Fruit fly (Drosophila melanogaster) whole organism, wandering third instar larva: ENCODE data around the gene UQCR-14.
A peak's percentile ranks its signal among the peaks of the same experiment; 100 is the strongest.

Source experiments
- Abd-B ChIP-seq: fragments of >200 bp; optimal IDR thresholded peaks from 2 replicates; lab custom pipeline; 2017; ENCODE audit warnings: missing biosample characterization, missing genetic modification characterization
- CG32264 ChIP-seq: fragments of 200-800 bp; sonication (Bioruptor generic); optimal IDR thresholded peaks from 2 replicates; lab custom pipeline; 2016; ENCODE audit warnings: missing biosample characterization, missing genetic modification characterization
- CG9705 ChIP-seq: fragments of 200-800 bp; sonication (Bioruptor generic); optimal IDR thresholded peaks from 2 replicates; lab custom pipeline; 2018; ENCODE audit warnings: missing biosample characterization, mild to moderate bottlenecking, missing genetic modification characterization
- CrebA ChIP-seq: fragments of 200-800 bp; sonication (Bioruptor generic); optimal IDR thresholded peaks from 2 replicates; lab custom pipeline; 2016; ENCODE audit warnings: missing biosample characterization, mild to moderate bottlenecking, missing genetic modification characterization, borderline replicate concordance
- Dfd ChIP-seq: fragments of >200 bp; optimal IDR thresholded peaks from 2 replicates; lab custom pipeline; 2017; ENCODE audit warnings: missing biosample characterization, missing genetic modification characterization
- Dif ChIP-seq: fragments of 200-275, 200-300 bp; sonication (Bioruptor generic); optimal IDR thresholded peaks from 2 replicates; lab custom pipeline; 2018; ENCODE audit warnings: missing biosample characterization, missing genetic modification characterization; ENCODE audit not compliant: partially characterized antibody
- GATAd ChIP-seq: sonication (Bioruptor generic); optimal IDR thresholded peaks from 2 replicates; lab custom pipeline; 2016; ENCODE audit warnings: missing biosample characterization, missing genetic modification characterization
- HLH106 ChIP-seq: fragments of 200-800 bp; optimal IDR thresholded peaks from 3 replicates; lab custom pipeline; 2019; ENCODE audit warnings: missing biosample characterization, mild to moderate bottlenecking, missing genetic modification characterization, moderate library complexity
- Hnf4 ChIP-seq: fragments of 200-800 bp; sonication (Bioruptor generic); optimal IDR thresholded peaks from 2 replicates; lab custom pipeline; 2016; ENCODE audit warnings: missing biosample characterization, mild to moderate bottlenecking, missing genetic modification characterization
- Hr78 ChIP-seq: fragments of >200 bp; optimal IDR thresholded peaks from 2 replicates; lab custom pipeline; 2017; ENCODE audit warnings: missing biosample characterization, missing genetic modification characterization
- Hr83 ChIP-seq: fragments of 200-300 bp; sonication (Bioruptor generic); optimal IDR thresholded peaks from 2 replicates; lab custom pipeline; 2016; ENCODE audit warnings: missing biosample characterization, mild to moderate bottlenecking, missing genetic modification characterization, moderate library complexity; ENCODE audit not compliant: poor library complexity, severe bottlenecking
- Jra ChIP-seq: sonication (Bioruptor generic); optimal IDR thresholded peaks from 2 replicates; lab custom pipeline; 2016; ENCODE audit warnings: missing biosample characterization, missing genetic modification characterization
- Mio ChIP-seq: sonication (Bioruptor generic); optimal IDR thresholded peaks from 2 replicates; lab custom pipeline; 2016; ENCODE audit warnings: missing biosample characterization, missing genetic modification characterization
- Myc ChIP-seq: fragments of >200 bp; optimal IDR thresholded peaks from 2 replicates; lab custom pipeline; 2017
- N ChIP-seq: fragments of >200 bp; optimal IDR thresholded peaks from 2 replicates; lab custom pipeline; 2018; ENCODE audit warnings: missing biosample characterization, missing external identifiers, missing genetic modification characterization
- OdsH ChIP-seq: fragments of 200-800 bp; sonication (Bioruptor generic); optimal IDR thresholded peaks from 2 replicates; lab custom pipeline; 2016; ENCODE audit warnings: missing biosample characterization, mild to moderate bottlenecking, missing genetic modification characterization
- Rel ChIP-seq, 2 experiments: fragments of 200-800 bp; sonication (Bioruptor generic) in 1 of 2; optimal IDR thresholded peaks; 2 replicates in 1 of 2; 3 replicates in 1 of 2; lab custom pipeline; 2016 to 2019; ENCODE audit warnings: mild to moderate bottlenecking in 2 of 2, missing biosample characterization in 2 of 2, missing genetic modification characterization in 2 of 2, moderate library complexity in 1 of 2
- Sp1 ChIP-seq: fragments of 200-800 bp; sonication (Bioruptor generic); optimal IDR thresholded peaks from 3 replicates; lab custom pipeline; 2019; ENCODE audit warnings: missing biosample characterization, mild to moderate bottlenecking, missing genetic modification characterization, moderate library complexity
- Vsx2 ChIP-seq: fragments of 200-300, 225-300 bp; sonication (Bioruptor generic); optimal IDR thresholded peaks from 2 replicates; lab custom pipeline; 2018; ENCODE audit warnings: missing biosample characterization, missing genetic modification characterization; ENCODE audit not compliant: partially characterized antibody
- br ChIP-seq: fragments of 200-800 bp; sonication (Bioruptor generic); optimal IDR thresholded peaks from 2 replicates; lab custom pipeline; 2016; ENCODE audit warnings: missing biosample characterization, missing genetic modification characterization
- brk ChIP-seq: fragments of 200-800 bp; sonication (Bioruptor generic); optimal IDR thresholded peaks from 2 replicates; lab custom pipeline; 2016; ENCODE audit warnings: missing biosample characterization, mild to moderate bottlenecking, missing genetic modification characterization
- dl ChIP-seq, 2 experiments: fragments of 175-275, 200-275 bp in 1 of 2; fragments of 200-275 bp in 1 of 2; sonication (Bioruptor generic); optimal IDR thresholded peaks; lab custom pipeline; 2018; ENCODE audit warnings: mild to moderate bottlenecking in 2 of 2, missing biosample characterization in 2 of 2, missing genetic modification characterization in 2 of 2, moderate library complexity in 2 of 2; ENCODE audit not compliant: partially characterized antibody in 2 of 2, insufficient read depth in 1 of 2
- dmrt93B ChIP-seq: fragments of 200-800 bp; sonication (Bioruptor generic); optimal IDR thresholded peaks from 2 replicates; lab custom pipeline; 2018; ENCODE audit warnings: missing biosample characterization, mild to moderate bottlenecking, missing genetic modification characterization
- dsf ChIP-seq: sonication (Bioruptor generic); optimal IDR thresholded peaks from 2 replicates; lab custom pipeline; 2016; ENCODE audit warnings: missing biosample characterization, missing genetic modification characterization, borderline replicate concordance
- ey ChIP-seq: fragments of 200-800 bp; sonication (Bioruptor generic); optimal IDR thresholded peaks from 2 replicates; lab custom pipeline; 2016; ENCODE audit warnings: missing biosample characterization, missing genetic modification characterization
- foxo ChIP-seq, 2 experiments: fragments of 200-800 bp; sonication (Bioruptor generic); optimal IDR thresholded peaks; 2 replicates in 1 of 2; 3 replicates in 1 of 2; lab custom pipeline; 2016 to 2017; ENCODE audit warnings: missing biosample characterization in 2 of 2, missing genetic modification characterization in 2 of 2
- fru ChIP-seq: fragments of 200-800 bp; sonication (Bioruptor generic); optimal IDR thresholded peaks from 3 replicates; lab custom pipeline; 2016; ENCODE audit warnings: missing biosample characterization, mild to moderate bottlenecking, missing genetic modification characterization
- h ChIP-seq: fragments of 200-800 bp; sonication (Bioruptor generic); optimal IDR thresholded peaks from 3 replicates; lab custom pipeline; 2016; ENCODE audit warnings: missing biosample characterization, mild to moderate bottlenecking, missing genetic modification characterization
- jim ChIP-seq: fragments of 175-275, 200-325 bp; sonication (Bioruptor generic); optimal IDR thresholded peaks from 2 replicates; lab custom pipeline; 2016; ENCODE audit warnings: missing biosample characterization, mild to moderate bottlenecking, missing genetic modification characterization
- lola ChIP-seq: fragments of >200 bp; optimal IDR thresholded peaks from 2 replicates; lab custom pipeline; 2017; ENCODE audit warnings: missing biosample characterization, missing genetic modification characterization
- pan ChIP-seq: fragments of >200 bp; optimal IDR thresholded peaks from 2 replicates; lab custom pipeline; 2017
- psq ChIP-seq: fragments of 200-800 bp; sonication (Bioruptor generic); optimal IDR thresholded peaks from 3 replicates; lab custom pipeline; 2017; ENCODE audit warnings: missing biosample characterization, mild to moderate bottlenecking, missing genetic modification characterization, moderate library complexity
- rgr ChIP-seq: fragments of 200-800 bp; sonication (Bioruptor generic); optimal IDR thresholded peaks from 3 replicates; lab custom pipeline; 2016; ENCODE audit warnings: missing biosample characterization, mild to moderate bottlenecking, missing genetic modification characterization
- sage ChIP-seq: fragments of 200-800 bp; sonication (Bioruptor generic); optimal IDR thresholded peaks from 2 replicates; lab custom pipeline; 2016; ENCODE audit warnings: missing biosample characterization, mild to moderate bottlenecking, missing genetic modification characterization
- sv ChIP-seq: fragments of 200-800 bp; sonication (Bioruptor generic); optimal IDR thresholded peaks from 3 replicates; lab custom pipeline; 2016; ENCODE audit warnings: missing biosample characterization, missing genetic modification characterization
- tai ChIP-seq: sonication (Bioruptor generic); optimal IDR thresholded peaks from 2 replicates; lab custom pipeline; 2016; ENCODE audit warnings: missing biosample characterization, missing genetic modification characterization
- usp ChIP-seq: fragments of >200 bp; optimal IDR thresholded peaks from 2 replicates; lab custom pipeline; 2017; ENCODE audit warnings: missing biosample characterization, missing genetic modification characterization
- woc ChIP-seq: sonication (Bioruptor generic); optimal IDR thresholded peaks from 2 replicates; lab custom pipeline; 2016; ENCODE audit warnings: missing biosample characterization, mild to moderate bottlenecking, missing genetic modification characterization

The UQCR-14 gene

DNA sequence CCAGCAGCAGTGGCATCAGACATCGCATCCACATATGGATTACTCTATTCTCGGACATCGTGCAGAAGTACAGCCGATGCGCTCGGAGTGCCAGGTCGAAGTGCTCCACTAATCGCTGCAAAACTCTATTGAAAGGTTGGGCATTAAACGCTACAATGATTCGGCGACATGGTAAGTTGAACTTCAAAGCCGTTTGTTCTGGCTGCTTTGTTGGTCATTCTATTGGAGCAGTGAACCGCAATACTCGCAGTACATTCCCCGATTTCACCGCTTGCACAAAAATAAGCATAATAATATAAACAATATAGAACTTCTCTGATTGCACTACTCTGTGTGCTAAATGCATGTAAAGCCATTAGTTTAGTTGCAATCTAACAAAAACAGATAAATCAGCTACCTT, 19.7 kb upstream of the UQCR-14 start, which contains the start of gene CG12507:
TSS of gene CG12507 (minus strand) at position 101 of the 400 bp plus-strand sequence.
- TF ChIP-seq dsf (GFP tag; lab: Kevin White, UChicago): no peak
- TF ChIP-seq tai: no peak
- TF ChIP-seq CrebA: no peak
- no peak for TF ChIP-seq Hr83
- TF ChIP-seq jim (GFP tag; lab: Kevin White, UChicago): no peak
- TF ChIP-seq Dif (GFP tag; lab: Kevin White, UChicago): no peak
- no peak for TF ChIP-seq CG32264
- TF ChIP-seq N (GFP tag; lab: Kevin White, UChicago): no peak
- no peak for TF ChIP-seq HLH106
- no peak for TF ChIP-seq dl (GFP tag; optimal IDR thresholded peaks at IDR 0.05; lab: Kevin White, UChicago; ENCODE audit: insufficient read depth in 1 of 2, partially characterized antibody in 2 of 2)
- no peak for TF ChIP-seq Jra (GFP tag; lab: Kevin White, UChicago)
- TF ChIP-seq GATAd (GFP tag; lab: Kevin White, UChicago): no peak
- TF ChIP-seq h (GFP tag; lab: Kevin White, UChicago): no peak
- TF ChIP-seq pan (lab: Kevin White, UChicago): no peak
- TF ChIP-seq lola: no peak
- TF ChIP-seq Mio: no peak
- TF ChIP-seq woc (GFP tag; lab: Kevin White, UChicago): no peak
- TF ChIP-seq rgr: no peak
- TF ChIP-seq foxo (GFP tag; optimal IDR thresholded peaks at IDR 0.05; lab: Kevin White, UChicago): no peak

DNA sequence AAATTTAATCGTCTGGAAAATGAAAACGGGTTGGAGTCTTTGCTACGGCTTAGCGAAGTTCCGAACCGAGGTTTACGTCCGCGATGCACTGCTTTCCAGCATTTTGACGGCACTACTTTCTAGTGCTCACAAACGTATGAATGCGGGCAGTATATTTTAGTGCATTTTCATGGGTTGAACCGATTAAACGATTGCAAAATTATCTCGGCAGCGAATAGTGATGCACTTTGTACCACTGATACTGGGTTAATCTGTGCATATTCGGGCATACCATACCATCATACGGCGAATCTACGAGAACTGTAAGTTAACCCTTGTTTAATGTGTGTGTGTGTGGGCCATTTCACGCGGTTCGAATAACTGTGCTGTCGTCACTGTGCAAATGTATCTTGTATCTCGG, 15.3 kb upstream of the UQCR-14 start, which contains the start of gene Mfe2:
TSS of gene Mfe2 (plus strand) at position 157 of the 400 bp plus-strand sequence.
- TF ChIP-seq CG32264: no peak
- TF ChIP-seq Hnf4 (GFP tag; lab: Kevin White, UChicago): peak; percentile 88
- TF ChIP-seq br (GFP tag; lab: Kevin White, UChicago): peak; percentile 40
- TF ChIP-seq Myc (lab: Kevin White, UChicago): peak; percentile 44
- TF ChIP-seq psq (GFP tag; lab: Kevin White, UChicago): peak; percentile 35
- TF ChIP-seq Dif (GFP tag; lab: Kevin White, UChicago): no peak
- no peak for TF ChIP-seq usp
- TF ChIP-seq dl (GFP tag; optimal IDR thresholded peaks at IDR 0.05; lab: Kevin White, UChicago; ENCODE audit: insufficient read depth in 1 of 2, partially characterized antibody in 2 of 2): no peak
- TF ChIP-seq sage (GFP tag; lab: Kevin White, UChicago): no peak
- TF ChIP-seq dsf (GFP tag; lab: Kevin White, UChicago): no peak
- TF ChIP-seq Abd-B: no peak
- TF ChIP-seq ey (GFP tag; lab: Kevin White, UChicago): peak; percentile 23
- no peak for TF ChIP-seq Vsx2
- peak; percentile 31 for TF ChIP-seq Jra (GFP tag; lab: Kevin White, UChicago)
- TF ChIP-seq jim (GFP tag; lab: Kevin White, UChicago): no peak
- TF ChIP-seq Hr83: peak; percentile 66
- TF ChIP-seq pan (lab: Kevin White, UChicago): no peak
- no peak for TF ChIP-seq CrebA
- no peak for TF ChIP-seq Rel (GFP tag; optimal IDR thresholded peaks at IDR 0.05; lab: Kevin White, UChicago)
- TF ChIP-seq Rel (tag; optimal IDR thresholded peaks at IDR 0.05; lab: Kevin White, UChicago): peak; percentile 56
- no peak for TF ChIP-seq GATAd (GFP tag; lab: Kevin White, UChicago)
- peak; percentile 64 for TF ChIP-seq h (GFP tag; lab: Kevin White, UChicago)
- TF ChIP-seq lola: no peak
- peak; percentile 39 for TF ChIP-seq fru (GFP tag; lab: Kevin White, UChicago)
- TF ChIP-seq foxo (GFP tag; optimal IDR thresholded peaks at IDR 0.05; lab: Kevin White, UChicago): peak in 1 of 2 experiments; percentile 67
- TF ChIP-seq N (GFP tag; lab: Kevin White, UChicago): no peak
- peak; percentile 19 for TF ChIP-seq sv (GFP tag; lab: Kevin White, UChicago)
- TF ChIP-seq rgr: peak; percentile 66
- TF ChIP-seq brk: no peak
- TF ChIP-seq CG9705 (GFP tag; lab: Kevin White, UChicago): peak; percentile 37
- no peak for TF ChIP-seq Hr78 (GFP tag; lab: Kevin White, UChicago)
- TF ChIP-seq woc (GFP tag; lab: Kevin White, UChicago): no peak
- peak; percentile 43 for TF ChIP-seq HLH106
- peak; percentile 30 for TF ChIP-seq OdsH (GFP tag; lab: Kevin White, UChicago)
- no peak for TF ChIP-seq Dfd
- TF ChIP-seq dmrt93B (GFP tag; lab: Kevin White, UChicago): no peak
- TF ChIP-seq Sp1 (GFP tag; lab: Kevin White, UChicago): peak; percentile 43
- no peak for TF ChIP-seq tai
- no peak for TF ChIP-seq Mio
